Fruit fly (Drosophila melanogaster) whole organism, embryonic: ENCODE results near the gene Rad9.

Experiments
- Bgb ChIP-seq: fragments of 200-800 bp; sonication (Bioruptor generic); IDR thresholded peaks from 2 replicates; pipeline ENCODE4 v1.3.6; 2022; ENCODE audit warnings: missing biosample characterization, missing genetic modification characterization; ENCODE audit not compliant: partially characterized antibody
- CG10267 ChIP-seq: fragments of 200-800 bp; sonication (Bioruptor generic); optimal IDR thresholded peaks from 2 replicates; lab custom pipeline; 2018; ENCODE audit warnings: missing biosample characterization, mild to moderate bottlenecking, missing genetic modification characterization, moderate library complexity
- CG12155 ChIP-seq: fragments of 200-800 bp; sonication (Bioruptor generic); optimal IDR thresholded peaks from 3 replicates; lab custom pipeline; 2016; ENCODE audit warnings: missing biosample characterization, missing genetic modification characterization
- CG12744 ChIP-seq: fragments of 200-800 bp; sonication (Bioruptor generic); optimal IDR thresholded peaks from 2 replicates; lab custom pipeline; 2016; ENCODE audit warnings: missing biosample characterization, missing genetic modification characterization
- CG13296 ChIP-seq: fragments of 200-800 bp; sonication (Bioruptor generic); optimal IDR thresholded peaks from 3 replicates; lab custom pipeline; 2018; ENCODE audit warnings: missing biosample characterization, mild to moderate bottlenecking, missing genetic modification characterization
- CG14441 ChIP-seq: fragments of 200-800 bp; sonication (Bioruptor generic); IDR thresholded peaks from 2 replicates; pipeline ENCODE4 v1.3.6; 2022; ENCODE audit warnings: missing biosample characterization, missing genetic modification characterization
- CG15514 ChIP-seq: fragments of 200-800 bp; sonication (Bioruptor generic); optimal IDR thresholded peaks from 3 replicates; lab custom pipeline; 2017; ENCODE audit warnings: missing biosample characterization, missing genetic modification characterization, mild to moderate bottlenecking, moderate library complexity, missing genetic modification reagents
- CG17912 ChIP-seq: fragments of 200-800 bp; sonication (Bioruptor generic); optimal IDR thresholded peaks from 2 replicates; lab custom pipeline; 2018; ENCODE audit warnings: missing biosample characterization, mild to moderate bottlenecking, missing genetic modification characterization
- CG18599 ChIP-seq: fragments of 200-800 bp; sonication (Bioruptor generic); optimal IDR thresholded peaks from 3 replicates; lab custom pipeline; 2017; ENCODE audit warnings: missing biosample characterization, missing genetic modification characterization, mild to moderate bottlenecking, moderate library complexity, missing genetic modification reagents
- CG2116 ChIP-seq: fragments of 200-800 bp; sonication (Bioruptor generic); optimal IDR thresholded peaks from 3 replicates; lab custom pipeline; 2018; ENCODE audit warnings: missing biosample characterization, mild to moderate bottlenecking, missing genetic modification characterization
- CG2120 ChIP-seq: fragments of 200-800 bp; sonication (Bioruptor generic); optimal IDR thresholded peaks from 3 replicates; lab custom pipeline; 2016; ENCODE audit warnings: missing biosample characterization, missing genetic modification characterization
- CG2129 ChIP-seq: fragments of 200-800 bp; sonication (Bioruptor generic); IDR thresholded peaks from 2 replicates; pipeline ENCODE4 v1.3.6; 2022; ENCODE audit warnings: missing biosample characterization, missing genetic modification characterization; ENCODE audit not compliant: partially characterized antibody
- CG2678 ChIP-seq: fragments of 200-800 bp; sonication (Bioruptor generic); optimal IDR thresholded peaks from 3 replicates; lab custom pipeline; 2019; ENCODE audit warnings: missing biosample characterization, mild to moderate bottlenecking, missing genetic modification characterization, moderate library complexity
- CG31224 ChIP-seq: fragments of 200-800 bp; sonication (Bioruptor generic); IDR thresholded peaks from 2 replicates; pipeline ENCODE4 v1.3.6; 2022; ENCODE audit warnings: missing biosample characterization, missing genetic modification characterization
- CG5245 ChIP-seq: fragments of 200-800 bp; sonication (Bioruptor generic); optimal IDR thresholded peaks from 3 replicates; lab custom pipeline; 2016; ENCODE audit warnings: missing biosample characterization, missing genetic modification characterization
- CG6791 ChIP-seq: fragments of 200-800 bp; sonication (Bioruptor generic); IDR thresholded peaks from 3 replicates; pipeline ENCODE4 v1.3.6; 2022; ENCODE audit warnings: missing biosample characterization, missing genetic modification characterization; ENCODE audit not compliant: partially characterized antibody
- CG6854 ChIP-seq: fragments of 200-800 bp; sonication (Bioruptor generic); optimal IDR thresholded peaks from 3 replicates; lab custom pipeline; 2017; ENCODE audit warnings: missing biosample characterization, mild to moderate bottlenecking, missing genetic modification characterization
- CG7271 ChIP-seq: fragments of 200-800 bp; sonication (Bioruptor generic); optimal IDR thresholded peaks from 2 replicates; lab custom pipeline; 2018; ENCODE audit warnings: missing biosample characterization, mild to moderate bottlenecking, missing genetic modification characterization, moderate library complexity
- CG7963 ChIP-seq: fragments of 200-800 bp; sonication (Bioruptor generic); IDR thresholded peaks from 3 replicates; pipeline ENCODE4 v1.3.6; 2022; ENCODE audit warnings: missing biosample characterization, missing genetic modification characterization; ENCODE audit not compliant: partially characterized antibody
- CG8388 ChIP-seq: fragments of 200-800 bp; sonication (Bioruptor generic); optimal IDR thresholded peaks from 2 replicates; lab custom pipeline; 2019; ENCODE audit warnings: missing biosample characterization, mild to moderate bottlenecking, missing genetic modification characterization, moderate library complexity
- CG8765 ChIP-seq: fragments of 200-800 bp; sonication (Bioruptor generic); IDR thresholded peaks from 2 replicates; pipeline ENCODE4 v1.3.6; 2022; ENCODE audit warnings: missing biosample characterization, missing genetic modification characterization
- CHES-1-like ChIP-seq: fragments of 200-800 bp; sonication (Bioruptor generic); optimal IDR thresholded peaks from 2 replicates; lab custom pipeline; 2016; ENCODE audit warnings: missing biosample characterization, missing genetic modification characterization
- Dp ChIP-seq: fragments of 200-800 bp; sonication (Bioruptor generic); optimal IDR thresholded peaks from 2 replicates; lab custom pipeline; 2018; ENCODE audit warnings: missing biosample characterization, mild to moderate bottlenecking, missing genetic modification characterization, moderate library complexity
- HLH3B ChIP-seq: fragments of 200-800 bp; sonication (Bioruptor generic); IDR thresholded peaks from 2 replicates; pipeline ENCODE4 v1.3.6; 2022; ENCODE audit warnings: missing biosample characterization, missing genetic modification characterization
- HLH54F ChIP-seq: fragments of 200-800 bp; sonication (Bioruptor generic); optimal IDR thresholded peaks from 3 replicates; lab custom pipeline; 2016; ENCODE audit warnings: missing biosample characterization, missing genetic modification characterization
- Hsf ChIP-seq: fragments of 200-800 bp; sonication (Bioruptor generic); optimal IDR thresholded peaks from 3 replicates; lab custom pipeline; 2016; ENCODE audit warnings: missing biosample characterization, missing genetic modification characterization
- MTF-1 ChIP-seq: fragments of 200-800 bp; sonication (Bioruptor generic); optimal IDR thresholded peaks from 2 replicates; lab custom pipeline; 2018; ENCODE audit warnings: missing biosample characterization, mild to moderate bottlenecking, missing genetic modification characterization, borderline replicate concordance
- Sin3A ChIP-seq: fragments of >200 bp; optimal IDR thresholded peaks from 2 replicates; lab custom pipeline; 2018
- Six4 ChIP-seq: fragments of 200-800 bp; sonication (Bioruptor generic); optimal IDR thresholded peaks from 2 replicates; lab custom pipeline; 2016; ENCODE audit warnings: missing biosample characterization, missing genetic modification characterization
- bab2 ChIP-seq: fragments of 200-800 bp; sonication (Bioruptor generic); optimal IDR thresholded peaks from 2 replicates; lab custom pipeline; 2016; ENCODE audit warnings: missing biosample characterization, missing genetic modification characterization
- chif ChIP-seq, 2 experiments: fragments of 200-800 bp; sonication (Bioruptor generic); optimal IDR thresholded peaks; 3 replicates each; lab custom pipeline; 2016; ENCODE audit warnings: missing biosample characterization in 2 of 2, missing genetic modification characterization in 2 of 2
- chm ChIP-seq: fragments of 200-800 bp; sonication (Bioruptor generic); IDR thresholded peaks from 2 replicates; pipeline ENCODE4 v1.3.6; 2022; ENCODE audit warnings: missing biosample characterization, missing genetic modification characterization
- dimm ChIP-seq: fragments of 200-800 bp; sonication (Bioruptor generic); IDR thresholded peaks from 2 replicates; pipeline ENCODE4 v1.3.6; 2022; ENCODE audit warnings: missing biosample characterization, missing genetic modification characterization
- dpn ChIP-seq, 2 experiments: fragments of 200-800 bp; sonication (Bioruptor generic); optimal IDR thresholded peaks; 3 replicates each; lab custom pipeline; 2016; ENCODE audit warnings: missing biosample characterization in 2 of 2, missing genetic modification characterization in 2 of 2
- eve ChIP-seq, 2 experiments: fragments of >200 bp; optimal IDR thresholded peaks; 2 replicates each; lab custom pipeline; 2017; ENCODE audit warnings: missing biosample characterization in 2 of 2, missing genetic modification characterization in 2 of 2
- gce ChIP-seq: fragments of 200-800 bp; sonication (Bioruptor generic); IDR thresholded peaks from 3 replicates; pipeline ENCODE4 v1.3.6; 2022; ENCODE audit warnings: missing biosample characterization, missing genetic modification characterization
- gem ChIP-seq: fragments of 200-800 bp; sonication (Bioruptor generic); optimal IDR thresholded peaks from 2 replicates; lab custom pipeline; 2019; ENCODE audit warnings: missing biosample characterization, mild to moderate bottlenecking, missing genetic modification characterization, moderate library complexity
- hb ChIP-seq: fragments of 200-800 bp; sonication (Bioruptor generic); IDR thresholded peaks from 3 replicates; pipeline ENCODE4 v1.3.6; 2022; ENCODE audit warnings: missing biosample characterization, missing genetic modification characterization; ENCODE audit not compliant: partially characterized antibody
- her ChIP-seq: fragments of 200-800 bp; sonication (Bioruptor generic); optimal IDR thresholded peaks from 2 replicates; lab custom pipeline; 2016; ENCODE audit warnings: missing biosample characterization, missing genetic modification characterization
- hkb ChIP-seq, 2 experiments: fragments of 200-800 bp in 1 of 2; fragments of >200 bp in 1 of 2; sonication (Bioruptor generic) in 1 of 2; IDR thresholded peaks in 1 of 2; optimal IDR thresholded peaks in 1 of 2; 2 replicates each; pipeline versions ENCODE4 v1.3.6 to Lab custom; 2017 to 2022; ENCODE audit warnings: missing biosample characterization in 1 of 2, missing genetic modification characterization in 1 of 2
- klu ChIP-seq: fragments of 200-800 bp; sonication (Bioruptor generic); IDR thresholded peaks from 2 replicates; pipeline ENCODE4 v1.3.6; 2022; ENCODE audit warnings: missing biosample characterization, missing genetic modification characterization
- oc ChIP-seq: fragments of 200-800 bp; sonication (Bioruptor generic); optimal IDR thresholded peaks from 2 replicates; lab custom pipeline; 2018; ENCODE audit warnings: missing biosample characterization, mild to moderate bottlenecking, missing genetic modification characterization, moderate library complexity
- p53 ChIP-seq: fragments of 200-800 bp; sonication (Bioruptor generic); optimal IDR thresholded peaks from 2 replicates; lab custom pipeline; 2016; ENCODE audit warnings: missing biosample characterization, missing genetic modification characterization
- pan ChIP-seq, 4 experiments: fragments of >200 bp in 3 of 4; fragments of 200-800 bp in 1 of 4; sonication (Bioruptor generic) in 1 of 4; optimal IDR thresholded peaks in 3 of 4; IDR thresholded peaks in 1 of 4; 2 replicates each; pipeline versions ENCODE4 v1.3.6 to Lab custom; 2017 to 2022; ENCODE audit warnings: missing biosample characterization in 2 of 4, missing genetic modification characterization in 2 of 4, mixed read lengths in 1 of 4
- sd ChIP-seq: fragments of 200-800 bp; sonication (Bioruptor generic); optimal IDR thresholded peaks from 3 replicates; lab custom pipeline; 2018; ENCODE audit warnings: missing biosample characterization, mild to moderate bottlenecking, missing genetic modification characterization, moderate library complexity
- sqz ChIP-seq: fragments of 200-800 bp; sonication (Bioruptor generic); optimal IDR thresholded peaks from 3 replicates; lab custom pipeline; 2018; ENCODE audit warnings: missing biosample characterization, mild to moderate bottlenecking, missing genetic modification characterization
- tin ChIP-seq: fragments of 200-800 bp; sonication (Bioruptor generic); optimal IDR thresholded peaks from 3 replicates; lab custom pipeline; 2016; ENCODE audit warnings: missing biosample characterization, missing genetic modification characterization
- tna ChIP-seq: fragments of 200-800 bp; sonication (Bioruptor generic); IDR thresholded peaks from 2 replicates; pipeline ENCODE4 v1.3.6; 2022; ENCODE audit warnings: missing biosample characterization, missing genetic modification characterization; ENCODE audit not compliant: partially characterized antibody
- vfl ChIP-seq: fragments of 200-800 bp; sonication (Bioruptor generic); optimal IDR thresholded peaks from 2 replicates; lab custom pipeline; 2016; ENCODE audit warnings: missing biosample characterization, missing genetic modification characterization
- zfh2 ChIP-seq: fragments of 200-800 bp; sonication (Bioruptor generic); optimal IDR thresholded peaks from 2 replicates; lab custom pipeline; 2016; ENCODE audit warnings: missing biosample characterization, missing genetic modification characterization

Gene Rad9

dm6 chr3L:18901411-18901810, 29.1 kb upstream of the Rad9 start, which contains the start of the genes arx and CG6843 (continued):
- TF ChIP-seq tin (no peak), her (no peak), CG10267 (tag; lab: Kevin White, UChicago) (peak; percentile 40), hkb (optimal IDR thresholded peaks at IDR 0.05; lab: Kevin White, UChicago) (no peak), hkb (GFP tag; IDR thresholded peaks at IDR 0.05; lab: Robert Waterston, UW) (no peak), sqz (GFP tag; lab: Kevin White, UChicago) (no peak), hb (GFP tag; lab: Robert Waterston, UW) (peak; percentile 79), Dp (GFP tag; lab: Kevin White, UChicago) (peak; percentile 66), p53 (GFP tag; lab: Kevin White, UChicago) (no peak), CG2116 (GFP tag; lab: Kevin White, UChicago) (peak; percentile 95), MTF-1 (GFP tag; lab: Kevin White, UChicago) (no peak), CG12744 (GFP tag; lab: Kevin White, UChicago) (no peak), HLH3B (no peak), CG14441 (GFP tag; lab: Robert Waterston, UW) (no peak), Hsf (GFP tag; lab: Kevin White, UChicago) (no peak), CG17912 (no peak), chm (GFP tag; lab: Robert Waterston, UW) (no peak), Bgb (GFP tag; lab: Robert Waterston, UW) (peak; percentile 93), Sin3A (peak; percentile 58), vfl (GFP tag; lab: Kevin White, UChicago) (no peak), CG13296 (GFP tag; lab: Kevin White, UChicago) (no peak), eve (GFP tag; optimal IDR thresholded peaks at IDR 0.05; lab: Kevin White, UChicago) (no peak), Six4 (GFP tag; lab: Kevin White, UChicago) (no peak), gce (GFP tag; lab: Robert Waterston, UW) (no peak), CG8765 (GFP tag; lab: Robert Waterston, UW) (no peak), CG7271 (no peak), HLH54F (GFP tag; lab: Kevin White, UChicago) (no peak), CG15514 (peak; percentile 51), sd (tag; lab: Kevin White, UChicago) (no peak), CG6791 (GFP tag; lab: Robert Waterston, UW) (peak; percentile 93), dpn (GFP tag; optimal IDR thresholded peaks at IDR 0.05; lab: Kevin White, UChicago) (no peak), CHES-1-like (GFP tag; lab: Kevin White, UChicago) (peak; percentile 40), CG5245 (GFP tag; lab: Kevin White, UChicago) (no peak), CG8388 (GFP tag; lab: Kevin White, UChicago) (no peak), dimm (GFP tag; lab: Robert Waterston, UW) (no peak), CG7963 (peak; percentile 88), CG31224 (no peak), bab2 (no peak), CG6854 (no peak), CG12155 (GFP tag; lab: Kevin White, UChicago) (no peak), chif (GFP tag; optimal IDR thresholded peaks at IDR 0.05; lab: Kevin White, UChicago) (no peak), pan (optimal IDR thresholded peaks at IDR 0.05; lab: Kevin White, UChicago) (no peak), pan (GFP tag; optimal IDR thresholded peaks at IDR 0.05 in 1 of 2, IDR thresholded peaks at IDR 0.05 in 1 of 2) (no peak), klu (GFP tag; lab: Robert Waterston, UW) (no peak), tna (GFP tag; lab: Robert Waterston, UW) (peak; percentile 88), oc (tag; lab: Kevin White, UChicago) (no peak), CG18599 (GFP tag; lab: Kevin White, UChicago) (no peak), zfh2 (GFP tag; lab: Kevin White, UChicago) (no peak), CG2678 (no peak), CG2129 (GFP tag; lab: Robert Waterston, UW) (peak; percentile 81), CG2120 (GFP tag; lab: Kevin White, UChicago) (peak; percentile 19), gem (no peak)
